Worm (Caenorhabditis elegans) whole organism, late embryonic: ENCODE measurements around the gene Y57G11C.20.

ENCODE experiments used
- ceh-6 ChIP-seq: fragments of 200-800 bp; sonication (Bioruptor generic); optimal IDR thresholded peaks from 2 replicates; lab custom pipeline; 2018; ENCODE audit warnings: mild to moderate bottlenecking, missing genetic modification characterization, missing compliant biosample characterization
- ceh-9 ChIP-seq: sonication (generic microtip); optimal IDR thresholded peaks from 2 replicates; lab custom pipeline; 2016; ENCODE audit warnings: mild to moderate bottlenecking, missing genetic modification characterization, inconsistent platforms, missing compliant biosample characterization
- fkh-10 ChIP-seq: fragments of 150-350 bp; optimal IDR thresholded peaks from 2 replicates; lab custom pipeline; 2014; ENCODE audit warnings: missing biosample characterization, missing genetic modification reagents, missing genetic modification characterization
- hlh-6 ChIP-seq: sonication (generic microtip); optimal IDR thresholded peaks from 2 replicates; lab custom pipeline; 2016; ENCODE audit warnings: missing genotype, missing genetic modification characterization, missing compliant biosample characterization
- tbx-2 ChIP-seq: sonication (generic microtip); optimal IDR thresholded peaks from 2 replicates; lab custom pipeline; 2016; ENCODE audit warnings: missing genetic modification characterization, missing compliant biosample characterization

- TF ChIP-seq hlh-6 (tag; lab: Kevin White, UChicago) (no peak), tbx-2 (no peak), fkh-10 (GFP tag; lab: Kevin White, UChicago) (no peak), ceh-6 (no peak), ceh-9 (tag; lab: Kevin White, UChicago) (no peak)
Measured at ce11 chrIV:14894339-14894738, 51.2 kb downstream of the Y57G11C.20 start.
